Worm (Caenorhabditis elegans) whole organism, L1 larva: Measurements from ENCODE around the gene str-82.

Experiments
- aly-2 ChIP-seq: fragments of 150-350 bp; optimal IDR thresholded peaks from 2 replicates; lab custom pipeline; 2014; ENCODE audit warnings: missing biosample characterization, missing genetic modification characterization
- blmp-1 ChIP-seq: fragments of 150-350 bp; optimal IDR thresholded peaks from 2 replicates; lab custom pipeline; 2014; ENCODE audit warnings: missing biosample characterization, missing genetic modification characterization
- ces-1 ChIP-seq: fragments of 150-350 bp; optimal IDR thresholded peaks from 2 replicates; lab custom pipeline; 2014; ENCODE audit warnings: missing biosample characterization, missing genetic modification reagents, missing genetic modification characterization
- dsc-1 ChIP-seq: sonication (generic microtip); optimal IDR thresholded peaks from 2 replicates; lab custom pipeline; 2016; ENCODE audit warnings: mild to moderate bottlenecking, missing genetic modification characterization, missing compliant biosample characterization
- efl-1 ChIP-seq, 4 experiments: fragments of 150-350 bp; optimal IDR thresholded peaks in 3 of 4; peaks in 1 of 4; 1 replicate in 1 of 4; 2 replicates in 3 of 4; lab custom pipeline; 2014; ENCODE audit warnings: missing biosample characterization in 2 of 4, missing genetic modification characterization in 2 of 4, missing genetic modification reagents in 2 of 4
- elt-2 ChIP-seq: sonication (generic microtip); optimal IDR thresholded peaks from 2 replicates; lab custom pipeline; 2016; ENCODE audit warnings: missing genetic modification characterization, mild to moderate bottlenecking, inconsistent platforms, missing compliant biosample characterization, missing genetic modification reagents
- elt-3 ChIP-seq, 6 experiments: fragments of 150-350 bp in 1 of 6; sonication (generic microtip); optimal IDR thresholded peaks; 2 replicates each; lab custom pipeline; 2017 to 2018; ENCODE audit warnings: missing biosample characterization in 6 of 6, missing genetic modification characterization in 6 of 6, inconsistent platforms in 1 of 6
- hpl-2 ChIP-seq: fragments of 150-350 bp; optimal IDR thresholded peaks from 2 replicates; lab custom pipeline; 2014; ENCODE audit warnings: missing biosample characterization, missing genetic modification reagents, missing genetic modification characterization
- isw-1 ChIP-seq: fragments of 200-800 bp; sonication (Bioruptor generic); IDR thresholded peaks from 2 replicates; pipeline ENCODE4 v1.3.6; 2022; ENCODE audit warnings: missing genetic modification characterization, missing compliant biosample characterization
- lir-3 ChIP-seq: sonication (generic microtip); optimal IDR thresholded peaks from 2 replicates; lab custom pipeline; 2016; ENCODE audit warnings: mild to moderate bottlenecking, missing genetic modification characterization, moderate library complexity, missing compliant biosample characterization; ENCODE audit not compliant: poor library complexity
- nhr-19 ChIP-seq: fragments of 200-800 bp; sonication (Bioruptor generic); conservative IDR thresholded peaks from 2 replicates; pipeline ENCODE4 v1.3.6; 2022; ENCODE audit warnings: missing genetic modification characterization, missing compliant biosample characterization
- nhr-28 ChIP-seq: fragments of 150-350 bp; optimal IDR thresholded peaks from 2 replicates; lab custom pipeline; 2014; ENCODE audit warnings: missing biosample characterization, missing genetic modification characterization
- pax-3 ChIP-seq: fragments of 200-800 bp; sonication (Bioruptor generic); optimal IDR thresholded peaks from 2 replicates; lab custom pipeline; 2018; ENCODE audit warnings: mild to moderate bottlenecking, missing genetic modification characterization, moderate library complexity, missing compliant biosample characterization
- skn-1 ChIP-seq: fragments of 150-350 bp; optimal IDR thresholded peaks from 2 replicates; lab custom pipeline; 2014; ENCODE audit warnings: missing biosample characterization, missing genetic modification characterization
- zip-4 ChIP-seq: fragments of 200-800 bp; sonication (Bioruptor generic); optimal IDR thresholded peaks from 2 replicates; lab custom pipeline; 2018; ENCODE audit warnings: mild to moderate bottlenecking, missing genetic modification characterization, moderate library complexity, missing compliant biosample characterization
- ztf-11 ChIP-seq, 2 experiments: sonication (generic microtip); optimal IDR thresholded peaks; 2 replicates each; lab custom pipeline; 2016 to 2017; ENCODE audit warnings: missing genetic modification characterization in 2 of 2, missing biosample characterization in 1 of 2, missing compliant biosample characterization in 1 of 2

str-82 gene

ce11 chrV:4024777-4025176, 50.3 kb downstream of the str-82 start, which contains the start of gene K09D9.1:
TSS of gene K09D9.1 (plus strand) at chrV:4025047.
- TF ChIP-seq lir-3 (no peak), ztf-11 (tag; optimal IDR thresholded peaks at IDR 0.05; lab: Kevin White, UChicago) (no peak), nhr-28 (no peak), pax-3 (tag; lab: Kevin White, UChicago) (no peak), hpl-2 (no peak), blmp-1 (tag; lab: Kevin White, UChicago) (no peak), isw-1 (no peak), aly-2 (tag; lab: Kevin White, UChicago) (no peak), elt-2 (tag; lab: Kevin White, UChicago) (peak; percentile 74), nhr-19 (no peak), dsc-1 (tag; lab: Kevin White, UChicago) (no peak), zip-4 (GFP tag; lab: Kevin White, UChicago) (peak; percentile 73), skn-1 (peak; percentile 53), efl-1 (optimal IDR thresholded peaks at IDR 0.05; lab: Kevin White, UChicago) (no peak), efl-1 (GFP tag; optimal IDR thresholded peaks at IDR 0.05 in 1 of 2; lab: Kevin White, UChicago) (no peak), ces-1 (GFP tag; lab: Kevin White, UChicago) (no peak), elt-3 (tag; optimal IDR thresholded peaks at IDR 0.05; lab: Kevin White, UChicago) (no peak)
